Worm (Caenorhabditis elegans): ENCODE measurements around the gene Y53G8AL.3.

DNA sequence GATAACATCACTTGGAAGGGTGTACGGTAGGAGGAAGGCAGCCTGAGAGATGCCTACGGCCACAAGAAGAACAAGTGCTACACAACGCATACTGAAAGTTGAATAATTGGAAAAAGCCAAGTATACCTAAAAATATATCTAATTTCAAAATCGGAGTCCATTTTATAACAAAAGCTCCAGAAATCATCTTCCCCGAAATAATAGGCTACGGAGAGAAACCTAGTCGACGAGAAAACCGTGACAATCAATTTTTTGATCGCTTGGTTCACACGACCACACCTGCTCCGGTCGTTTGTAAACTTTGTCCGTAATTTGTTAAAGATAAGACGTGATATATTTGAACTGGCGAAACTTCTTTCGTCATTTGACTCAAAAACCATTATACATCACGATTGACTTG, 5.4 kb upstream of the Y53G8AL.3 start, which contains the start of gene nspg-7.2:
- no peak for TF ChIP-seq snpc-4 (tag; optimal IDR thresholded peaks at IDR 0.05)
- no peak for TF ChIP-seq unc-39 (tag; optimal IDR thresholded peaks at IDR 0.05)
- no peak for TF ChIP-seq nhr-12 (tag; optimal IDR thresholded peaks at IDR 0.05)
- no peak for TF ChIP-seq unc-62 (GFP tag; optimal IDR thresholded peaks at IDR 0.05)
- TF ChIP-seq elt-3 (tag; optimal IDR thresholded peaks at IDR 0.05), result no peak
- TF ChIP-seq blmp-1 (tag; optimal IDR thresholded peaks at IDR 0.05), result no peak
- TF ChIP-seq ces-1 (GFP tag; optimal IDR thresholded peaks at IDR 0.05), result no peak
- no peak for TF ChIP-seq ceh-43 (GFP tag; optimal IDR thresholded peaks at IDR 0.05)
- no peak for TF ChIP-seq nhr-76 (tag; optimal IDR thresholded peaks at IDR 0.05)
- TF ChIP-seq pha-4 (tag; optimal IDR thresholded peaks at IDR 0.05), result no peak

All from whole organism, mixed stage, embryonic.